Worm (Caenorhabditis elegans) whole organism, L3 larva: ENCODE data around the gene F25E5.5.
A peak's percentile ranks its signal among the peaks of the same experiment; 100 is the strongest.

ENCODE experiments used
- ama-1 ChIP-seq: fragments of 150-350 bp; optimal IDR thresholded peaks from 2 replicates; lab custom pipeline; 2018
- ceh-16 ChIP-seq: sonication (generic microtip); optimal IDR thresholded peaks from 2 replicates; lab custom pipeline; 2017; ENCODE audit warnings: missing biosample characterization, missing genetic modification characterization
- ceh-82 ChIP-seq: fragments of 150-350 bp; optimal IDR thresholded peaks from 2 replicates; lab custom pipeline; 2014; ENCODE audit warnings: missing biosample characterization, missing genetic modification characterization
- egl-27 ChIP-seq: sonication (generic microtip); optimal IDR thresholded peaks from 4 replicates; lab custom pipeline; 2017; ENCODE audit warnings: missing biosample characterization, missing genetic modification reagents, missing genetic modification characterization
- elt-2 ChIP-seq: sonication (generic microtip); optimal IDR thresholded peaks from 2 replicates; lab custom pipeline; 2016; ENCODE audit warnings: missing genetic modification reagents, mild to moderate bottlenecking, missing genetic modification characterization, missing compliant biosample characterization
- elt-3 ChIP-seq, 3 experiments: fragments of 150-350 bp in 1 of 3; sonication (generic microtip) in 2 of 3; optimal IDR thresholded peaks; 2 replicates in 2 of 3; 4 replicates in 1 of 3; lab custom pipeline; 2014 to 2017; ENCODE audit warnings: missing biosample characterization in 3 of 3, missing genetic modification characterization in 3 of 3
- fkh-10 ChIP-seq: sonication (generic microtip); optimal IDR thresholded peaks from 2 replicates; lab custom pipeline; 2017; ENCODE audit warnings: missing biosample characterization, missing genetic modification reagents, missing genetic modification characterization
- fkh-2 ChIP-seq: fragments of 150-350 bp; optimal IDR thresholded peaks from 2 replicates; lab custom pipeline; 2014; ENCODE audit warnings: missing biosample characterization, missing genetic modification reagents, missing genetic modification characterization
- fos-1 ChIP-seq: fragments of 150-350 bp; optimal IDR thresholded peaks from 2 replicates; lab custom pipeline; 2014; ENCODE audit warnings: missing biosample characterization, missing genetic modification characterization
- hmg-11 ChIP-seq: sonication (generic microtip); optimal IDR thresholded peaks from 2 replicates; lab custom pipeline; 2016; ENCODE audit warnings: missing genetic modification characterization, missing compliant biosample characterization
- jun-1 ChIP-seq: fragments of 150-350 bp; optimal IDR thresholded peaks from 2 replicates; lab custom pipeline; 2014; ENCODE audit warnings: missing biosample characterization, missing genetic modification reagents, missing genetic modification characterization
- lin-15B ChIP-seq: fragments of 150-350 bp; optimal IDR thresholded peaks from 2 replicates; lab custom pipeline; 2014; ENCODE audit warnings: missing biosample characterization, missing genetic modification characterization
- lin-39 ChIP-seq: fragments of 150-350 bp; optimal IDR thresholded peaks from 2 replicates; lab custom pipeline; 2018; ENCODE audit warnings: missing biosample characterization, missing genetic modification reagents, missing genetic modification characterization
- mdl-1 ChIP-seq: fragments of 150-350 bp; optimal IDR thresholded peaks from 2 replicates; lab custom pipeline; 2014; ENCODE audit warnings: missing biosample characterization, missing genetic modification characterization
- mml-1 ChIP-seq: fragments of 150-350 bp; sonication (generic microtip); optimal IDR thresholded peaks from 3 replicates; lab custom pipeline; 2014; ENCODE audit warnings: missing biosample characterization, missing genetic modification characterization
- nfya-1 ChIP-seq: sonication (generic microtip); optimal IDR thresholded peaks from 2 replicates; lab custom pipeline; 2017; ENCODE audit warnings: missing genetic modification characterization, mild to moderate bottlenecking, missing compliant biosample characterization, antibody characterized with exemption, moderate library complexity; ENCODE audit not compliant: insufficient read depth
- nhr-11 ChIP-seq: fragments of 150-350 bp; optimal IDR thresholded peaks from 2 replicates; lab custom pipeline; 2014; ENCODE audit warnings: missing biosample characterization, missing genetic modification characterization
- nhr-12 ChIP-seq: fragments of 150-350 bp; optimal IDR thresholded peaks from 2 replicates; lab custom pipeline; 2014; ENCODE audit warnings: missing biosample characterization, missing genetic modification characterization
- nhr-23 ChIP-seq: fragments of 150-350 bp; optimal IDR thresholded peaks from 2 replicates; lab custom pipeline; 2014; ENCODE audit warnings: missing biosample characterization, missing genetic modification reagents, missing genetic modification characterization
- nhr-25 ChIP-seq: sonication (generic microtip); optimal IDR thresholded peaks from 2 replicates; lab custom pipeline; 2017; ENCODE audit warnings: missing biosample characterization, missing genetic modification characterization
- nhr-28 ChIP-seq: fragments of 150-350 bp; optimal IDR thresholded peaks from 2 replicates; lab custom pipeline; 2014; ENCODE audit warnings: missing biosample characterization, missing genetic modification characterization
- nhr-43 ChIP-seq: sonication (generic microtip); optimal IDR thresholded peaks from 2 replicates; lab custom pipeline; 2016; ENCODE audit warnings: mild to moderate bottlenecking, missing genetic modification characterization, missing compliant biosample characterization; ENCODE audit not compliant: poor library complexity, severe bottlenecking
- nhr-67 ChIP-seq: fragments of 150-350 bp; optimal IDR thresholded peaks from 2 replicates; lab custom pipeline; 2014; ENCODE audit warnings: missing biosample characterization, missing genetic modification characterization
- nhr-76 ChIP-seq: fragments of 150-350 bp; sonication (generic microtip); optimal IDR thresholded peaks from 5 replicates; lab custom pipeline; 2014; ENCODE audit warnings: missing biosample characterization, missing genetic modification characterization
- pha-4 ChIP-seq: fragments of 150-350 bp; optimal IDR thresholded peaks from 2 replicates; lab custom pipeline; 2014; ENCODE audit warnings: missing biosample characterization, missing genetic modification reagents, missing genetic modification characterization
- pqm-1 ChIP-seq: fragments of 150-350 bp; optimal IDR thresholded peaks from 2 replicates; lab custom pipeline; 2017; ENCODE audit warnings: missing biosample characterization, missing genetic modification characterization, inconsistent platforms
- skn-1 ChIP-seq: fragments of 150-350 bp; optimal IDR thresholded peaks from 2 replicates; lab custom pipeline; 2014; ENCODE audit warnings: missing biosample characterization, missing genetic modification characterization
- snpc-4 ChIP-seq: fragments of 150-350 bp; optimal IDR thresholded peaks from 2 replicates; lab custom pipeline; 2014; ENCODE audit warnings: missing biosample characterization, missing genetic modification characterization
- tbx-2 ChIP-seq: sonication (generic microtip); optimal IDR thresholded peaks from 2 replicates; lab custom pipeline; 2016; ENCODE audit warnings: mild to moderate bottlenecking, missing genetic modification characterization, missing compliant biosample characterization
- zag-1 ChIP-seq: fragments of 150-350 bp; optimal IDR thresholded peaks from 2 replicates; lab custom pipeline; 2014; ENCODE audit warnings: missing biosample characterization, missing genetic modification characterization
- ztf-11 ChIP-seq: fragments of 150-350 bp; optimal IDR thresholded peaks from 2 replicates; lab custom pipeline; 2014; ENCODE audit warnings: missing biosample characterization, missing genetic modification characterization
- ztf-4 ChIP-seq: fragments of 150-350 bp; optimal IDR thresholded peaks from 2 replicates; lab custom pipeline; 2014; ENCODE audit warnings: missing biosample characterization, missing genetic modification characterization

F25E5.5 gene

ce11 chrV:7435376-7436204 lies 11.5 kb upstream of the F25E5.5 start, which contains the start of the genes ddo-2 and F25E5.8:
ddo-2 (minus strand) TSS chrV:7435705.
F25E5.8 (plus strand) TSS chrV:7435930.
- TF ChIP-seq nhr-23 (peak; percentile 70), nhr-43 (tag; lab: Kevin White, UChicago) (peak; percentile 46), nhr-25 (peak; percentile 14), hmg-11 (tag; lab: Kevin White, UChicago) (peak; percentile 11), nfya-1 (tag; lab: Kevin White, UChicago) (no peak)

ce11 chrV:7436509-7436908 lies 10.6 kb upstream of the F25E5.5 start:
- TF ChIP-seq nhr-67 (tag; lab: Kevin White, UChicago) (no peak), mdl-1 (no peak), ama-1 (lab: Kevin White, UChicago) (no peak), ceh-82 (tag; lab: Kevin White, UChicago) (no peak), elt-2 (tag; lab: Kevin White, UChicago) (no peak), pha-4 (tag; lab: Kevin White, UChicago) (no peak), nhr-76 (tag; lab: Kevin White, UChicago) (no peak), lin-39 (tag; lab: Kevin White, UChicago) (no peak), pqm-1 (tag; lab: Kevin White, UChicago) (no peak), nhr-11 (no peak), fkh-2 (tag; lab: Kevin White, UChicago) (no peak), fos-1 (tag; lab: Kevin White, UChicago) (no peak), tbx-2 (tag; lab: Kevin White, UChicago) (no peak), egl-27 (tag; lab: Kevin White, UChicago) (no peak)

ce11 chrV:7436911-7437310 lies 10.2 kb upstream of the F25E5.5 start:
- TF ChIP-seq nfya-1 (tag; lab: Kevin White, UChicago) (peak; percentile 16), pha-4 (tag; lab: Kevin White, UChicago) (peak; percentile 14), jun-1 (no peak), tbx-2 (tag; lab: Kevin White, UChicago) (peak; percentile 28), elt-2 (tag; lab: Kevin White, UChicago) (no peak), nhr-28 (tag; lab: Kevin White, UChicago) (no peak), ama-1 (lab: Kevin White, UChicago) (peak; percentile 98), skn-1 (tag; lab: Kevin White, UChicago) (no peak), fkh-2 (tag; lab: Kevin White, UChicago) (no peak), nhr-23 (peak; percentile 72), nhr-25 (peak; percentile 78), ztf-4 (no peak), zag-1 (no peak), ceh-16 (tag; lab: Kevin White, UChicago) (no peak), ztf-11 (tag; lab: Kevin White, UChicago) (no peak), elt-3 (tag; optimal IDR thresholded peaks at IDR 0.05; lab: Kevin White, UChicago) (peak in 2 of 3 experiments; percentile 14 to 91), nhr-12 (tag; lab: Kevin White, UChicago) (no peak), nhr-43 (tag; lab: Kevin White, UChicago) (peak; percentile 90), egl-27 (tag; lab: Kevin White, UChicago) (no peak), mml-1 (tag; lab: Kevin White, UChicago) (no peak), nhr-11 (no peak)

- TF ChIP-seq fkh-10 (GFP tag; lab: Kevin White, UChicago) = peak; percentile 28
- peak; percentile 7 for TF ChIP-seq lin-15B (tag; lab: Kevin White, UChicago)
- TF ChIP-seq nhr-28 (tag; lab: Kevin White, UChicago) = no peak
- TF ChIP-seq nhr-43 (tag; lab: Kevin White, UChicago) = no peak
- peak; percentile 51 for TF ChIP-seq nfya-1 (tag; lab: Kevin White, UChicago)
- TF ChIP-seq nhr-11 = no peak
- TF ChIP-seq ama-1 (lab: Kevin White, UChicago) = peak; percentile 10
- peak; percentile 32 for TF ChIP-seq snpc-4
- peak; percentile 3 for TF ChIP-seq lin-39 (tag; lab: Kevin White, UChicago)
Observed at ce11 chrV:7437538-7437937, 9.5 kb upstream of the F25E5.5 start, which contains the start of gene F25E5.9. F25E5.9 (minus strand) TSS chrV:7437919.
